Fruit fly (Drosophila melanogaster) whole organism, embryonic: ENCODE measurements around the gene CG6443.

Experiments used
- Abd-B ChIP-seq: fragments of 200-800 bp; sonication (Bioruptor generic); optimal IDR thresholded peaks from 2 replicates; lab custom pipeline; 2018; ENCODE audit warnings: missing biosample characterization, mild to moderate bottlenecking, missing genetic modification characterization, moderate library complexity
- Awh ChIP-seq: fragments of 200-800 bp; sonication (Bioruptor generic); IDR thresholded peaks from 2 replicates; pipeline ENCODE4, ENCODE4 v1.3.6; 2022; ENCODE audit warnings: missing biosample characterization, missing genetic modification characterization
- BEAF-32 ChIP-seq: fragments of 200-800 bp; sonication (Bioruptor generic); optimal IDR thresholded peaks from 3 replicates; lab custom pipeline; 2017; ENCODE audit warnings: missing biosample characterization, missing genetic modification characterization, mild to moderate bottlenecking, moderate library complexity, missing genetic modification reagents
- CG10431 ChIP-seq: fragments of 200-800 bp; sonication (Bioruptor generic); optimal IDR thresholded peaks from 3 replicates; lab custom pipeline; 2018; ENCODE audit warnings: missing biosample characterization, mild to moderate bottlenecking, missing genetic modification characterization
- CG11456 ChIP-seq: fragments of 200-800 bp; sonication (Bioruptor generic); IDR thresholded peaks from 3 replicates; pipeline ENCODE4 v1.3.6; 2022; ENCODE audit warnings: missing biosample characterization, missing genetic modification characterization
- CG11560 ChIP-seq: fragments of 200-800 bp; sonication (Bioruptor generic); IDR thresholded peaks from 3 replicates; pipeline ENCODE4 v1.3.6; 2022; ENCODE audit warnings: missing biosample characterization, missing genetic modification characterization
- CG12769 ChIP-seq: fragments of 200-800 bp; sonication (Bioruptor generic); optimal IDR thresholded peaks from 2 replicates; lab custom pipeline; 2019; ENCODE audit warnings: missing biosample characterization, mild to moderate bottlenecking, missing genetic modification characterization, moderate library complexity
- CG13424 ChIP-seq: fragments of 200-800 bp; sonication (Bioruptor generic); optimal IDR thresholded peaks from 2 replicates; lab custom pipeline; 2019; ENCODE audit warnings: missing biosample characterization, mild to moderate bottlenecking, missing genetic modification characterization, moderate library complexity
- CG14965 ChIP-seq: fragments of 200-800 bp; sonication (Bioruptor generic); optimal IDR thresholded peaks from 2 replicates; lab custom pipeline; 2016; ENCODE audit warnings: missing biosample characterization, missing genetic modification characterization, borderline replicate concordance
- CG1529 ChIP-seq: fragments of 200-800 bp; sonication (Bioruptor generic); optimal IDR thresholded peaks from 3 replicates; lab custom pipeline; 2018; ENCODE audit warnings: missing biosample characterization, missing genetic modification characterization
- CG15514 ChIP-seq: fragments of 200-800 bp; sonication (Bioruptor generic); optimal IDR thresholded peaks from 3 replicates; lab custom pipeline; 2017; ENCODE audit warnings: missing biosample characterization, missing genetic modification characterization, mild to moderate bottlenecking, moderate library complexity, missing genetic modification reagents
- CG1602 ChIP-seq: fragments of 200-800 bp; sonication (Bioruptor generic); optimal IDR thresholded peaks from 3 replicates; lab custom pipeline; 2016; ENCODE audit warnings: missing biosample characterization, missing genetic modification characterization
- CG1603 ChIP-seq: fragments of 200-800 bp; sonication (Bioruptor generic); optimal IDR thresholded peaks from 2 replicates; lab custom pipeline; 2019; ENCODE audit warnings: missing biosample characterization, mild to moderate bottlenecking, missing genetic modification characterization, moderate library complexity
- CG17328 ChIP-seq: fragments of 200-800 bp; sonication (Bioruptor generic); IDR thresholded peaks from 2 replicates; pipeline ENCODE4 v1.3.6; 2022; ENCODE audit warnings: missing biosample characterization, missing genetic modification characterization
- CG17568 ChIP-seq: fragments of 200-800 bp; sonication (Bioruptor generic); optimal IDR thresholded peaks from 2 replicates; lab custom pipeline; 2018; ENCODE audit warnings: missing biosample characterization, mild to moderate bottlenecking, missing genetic modification characterization, moderate library complexity
- CG18619 ChIP-seq: fragments of 200-800 bp; sonication (Bioruptor generic); optimal IDR thresholded peaks from 3 replicates; lab custom pipeline; 2017; ENCODE audit warnings: missing biosample characterization, mild to moderate bottlenecking, missing genetic modification characterization
- CG3065 ChIP-seq: fragments of 200-800 bp; sonication (Bioruptor generic); optimal IDR thresholded peaks from 2 replicates; lab custom pipeline; 2016; ENCODE audit warnings: missing biosample characterization, missing genetic modification characterization
- CG3163 ChIP-seq: fragments of 200-800 bp; sonication (Bioruptor generic); optimal IDR thresholded peaks from 3 replicates; lab custom pipeline; 2016; ENCODE audit warnings: missing biosample characterization, missing genetic modification characterization
- CG6175 ChIP-seq: fragments of 200-800 bp; sonication (Bioruptor generic); IDR thresholded peaks from 3 replicates; pipeline ENCODE4 v1.3.6; 2022; ENCODE audit warnings: missing biosample characterization, missing genetic modification characterization
- CG7839 ChIP-seq: fragments of 200-800 bp; sonication (Bioruptor generic); optimal IDR thresholded peaks from 3 replicates; lab custom pipeline; 2018; ENCODE audit warnings: missing biosample characterization, mild to moderate bottlenecking, missing genetic modification characterization, moderate library complexity
- CoRest ChIP-seq: fragments of 200-800 bp; sonication (Bioruptor generic); optimal IDR thresholded peaks from 3 replicates; lab custom pipeline; 2018; ENCODE audit warnings: missing biosample characterization, mild to moderate bottlenecking, missing genetic modification characterization, moderate library complexity
- CrebB ChIP-seq: fragments of 200-800 bp; sonication (Bioruptor generic); optimal IDR thresholded peaks from 3 replicates; lab custom pipeline; 2018; ENCODE audit warnings: missing biosample characterization, mild to moderate bottlenecking, missing genetic modification characterization
- Dll ChIP-seq: fragments of 200-800 bp; sonication (Bioruptor generic); IDR thresholded peaks from 4 replicates; pipeline ENCODE4 v1.3.6; 2022; ENCODE audit warnings: missing biosample characterization, missing genetic modification characterization; ENCODE audit not compliant: partially characterized antibody
- Gug ChIP-seq: fragments of 200-800 bp; sonication (Bioruptor generic); IDR thresholded peaks from 4 replicates; pipeline ENCODE4 v1.3.6; 2022; ENCODE audit warnings: missing biosample characterization, missing genetic modification characterization
- HLH3B ChIP-seq: fragments of 200-800 bp; sonication (Bioruptor generic); IDR thresholded peaks from 2 replicates; pipeline ENCODE4 v1.3.6; 2022; ENCODE audit warnings: missing biosample characterization, missing genetic modification characterization
- Hmx ChIP-seq: fragments of 200-800 bp; sonication (Bioruptor generic); optimal IDR thresholded peaks from 2 replicates; lab custom pipeline; 2016; ENCODE audit warnings: missing biosample characterization, missing genetic modification characterization
- Mes4 ChIP-seq: fragments of 200-800 bp; sonication (Bioruptor generic); optimal IDR thresholded peaks from 2 replicates; lab custom pipeline; 2016; ENCODE audit warnings: missing biosample characterization, missing genetic modification characterization
- PHDP ChIP-seq: fragments of 200-800 bp; sonication (Bioruptor generic); optimal IDR thresholded peaks from 3 replicates; lab custom pipeline; 2018; ENCODE audit warnings: missing biosample characterization, mild to moderate bottlenecking, missing genetic modification characterization, moderate library complexity
- Sry-β ChIP-seq: fragments of 200-800 bp; sonication (Bioruptor generic); optimal IDR thresholded peaks from 2 replicates; lab custom pipeline; 2018; ENCODE audit warnings: missing biosample characterization, mild to moderate bottlenecking, missing genetic modification characterization, moderate library complexity
- ab ChIP-seq: fragments of 200-800 bp; sonication (Bioruptor generic); optimal IDR thresholded peaks from 2 replicates; lab custom pipeline; 2016; ENCODE audit warnings: missing biosample characterization, missing genetic modification characterization
- ac ChIP-seq: fragments of 200-800 bp; sonication (Bioruptor generic); optimal IDR thresholded peaks from 3 replicates; lab custom pipeline; 2017; ENCODE audit warnings: missing biosample characterization, mild to moderate bottlenecking, missing genetic modification characterization
- ap ChIP-seq: fragments of 200-800 bp; sonication (Bioruptor generic); IDR thresholded peaks from 2 replicates; pipeline ENCODE4 v1.3.6; 2022; ENCODE audit warnings: missing biosample characterization, missing genetic modification characterization
- ato ChIP-seq: fragments of 200-800 bp; sonication (Bioruptor generic); IDR thresholded peaks from 2 replicates; pipeline ENCODE4 v1.3.6; 2022; ENCODE audit warnings: missing biosample characterization, missing genetic modification characterization; ENCODE audit not compliant: partially characterized antibody
- ci ChIP-seq: fragments of 200-800 bp; sonication (Bioruptor generic); IDR thresholded peaks from 3 replicates; pipeline ENCODE4 v1.3.6; 2022; ENCODE audit warnings: missing biosample characterization, missing genetic modification characterization
- crp ChIP-seq, 2 experiments: fragments of 200-800 bp; sonication (Bioruptor generic); optimal IDR thresholded peaks; 2 replicates in 1 of 2; 3 replicates in 1 of 2; lab custom pipeline; 2017; ENCODE audit warnings: missing biosample characterization in 2 of 2, missing genetic modification characterization in 2 of 2, mild to moderate bottlenecking in 1 of 2, moderate library complexity in 1 of 2
- dm ChIP-seq: fragments of 200-800 bp; sonication (Bioruptor generic); optimal IDR thresholded peaks from 3 replicates; lab custom pipeline; 2016; ENCODE audit warnings: missing biosample characterization, missing genetic modification characterization
- en ChIP-seq: fragments of 200-800 bp; sonication (Bioruptor generic); optimal IDR thresholded peaks from 2 replicates; lab custom pipeline; 2016; ENCODE audit warnings: missing biosample characterization, missing genetic modification characterization
- eve ChIP-seq, 2 experiments: fragments of >200 bp; optimal IDR thresholded peaks; 2 replicates each; lab custom pipeline; 2017; ENCODE audit warnings: missing biosample characterization in 2 of 2, missing genetic modification characterization in 2 of 2
- fru ChIP-seq: fragments of >200 bp; optimal IDR thresholded peaks from 2 replicates; lab custom pipeline; 2017
- grn ChIP-seq: fragments of 200-800 bp; sonication (Bioruptor generic); optimal IDR thresholded peaks from 3 replicates; lab custom pipeline; 2017; ENCODE audit warnings: missing biosample characterization, missing genetic modification characterization
- her ChIP-seq: fragments of 200-800 bp; sonication (Bioruptor generic); optimal IDR thresholded peaks from 2 replicates; lab custom pipeline; 2016; ENCODE audit warnings: missing biosample characterization, missing genetic modification characterization
- insv ChIP-seq, 2 experiments: fragments of 200-800 bp; sonication (Bioruptor generic); optimal IDR thresholded peaks; 3 replicates each; lab custom pipeline; 2016 to 2018; ENCODE audit warnings: missing biosample characterization in 2 of 2, missing genetic modification characterization in 2 of 2
- jigr1 ChIP-seq: fragments of 200-800 bp; sonication (Bioruptor generic); IDR thresholded peaks from 3 replicates; pipeline ENCODE4 v1.3.6; 2022; ENCODE audit warnings: missing biosample characterization, missing genetic modification characterization
- kni ChIP-seq: fragments of 200-800 bp; sonication (Bioruptor generic); optimal IDR thresholded peaks from 3 replicates; lab custom pipeline; 2017; ENCODE audit warnings: mild to moderate bottlenecking, missing biosample characterization, missing genetic modification reagents, missing genetic modification characterization
- onecut ChIP-seq: fragments of 200-800 bp; sonication (Bioruptor generic); IDR thresholded peaks from 2 replicates; pipeline ENCODE4 v1.3.6; 2022; ENCODE audit warnings: missing biosample characterization, missing genetic modification characterization
- org-1 ChIP-seq: fragments of 200-800 bp; sonication (Bioruptor generic); optimal IDR thresholded peaks from 2 replicates; lab custom pipeline; 2017; ENCODE audit warnings: missing biosample characterization, missing genetic modification characterization
- row ChIP-seq: fragments of 200-800 bp; sonication (Bioruptor generic); IDR thresholded peaks from 3 replicates; pipeline ENCODE4 v1.3.6; 2022; ENCODE audit warnings: missing biosample characterization, missing genetic modification characterization
- slbo ChIP-seq: fragments of 200-800 bp; sonication (Bioruptor generic); IDR thresholded peaks from 2 replicates; pipeline ENCODE4 v1.3.6; 2022; ENCODE audit warnings: missing biosample characterization, missing genetic modification characterization
- ssp ChIP-seq: fragments of 200-800 bp; sonication (Bioruptor generic); IDR thresholded peaks from 2 replicates; pipeline ENCODE4 v1.3.6; 2022; ENCODE audit warnings: missing biosample characterization, missing genetic modification characterization
- zfh1 ChIP-seq: fragments of 200-800 bp; sonication (Bioruptor generic); IDR thresholded peaks from 3 replicates; pipeline ENCODE4 v1.3.6; 2022; ENCODE audit warnings: missing biosample characterization, missing genetic modification characterization

CG6443 gene

DNA sequence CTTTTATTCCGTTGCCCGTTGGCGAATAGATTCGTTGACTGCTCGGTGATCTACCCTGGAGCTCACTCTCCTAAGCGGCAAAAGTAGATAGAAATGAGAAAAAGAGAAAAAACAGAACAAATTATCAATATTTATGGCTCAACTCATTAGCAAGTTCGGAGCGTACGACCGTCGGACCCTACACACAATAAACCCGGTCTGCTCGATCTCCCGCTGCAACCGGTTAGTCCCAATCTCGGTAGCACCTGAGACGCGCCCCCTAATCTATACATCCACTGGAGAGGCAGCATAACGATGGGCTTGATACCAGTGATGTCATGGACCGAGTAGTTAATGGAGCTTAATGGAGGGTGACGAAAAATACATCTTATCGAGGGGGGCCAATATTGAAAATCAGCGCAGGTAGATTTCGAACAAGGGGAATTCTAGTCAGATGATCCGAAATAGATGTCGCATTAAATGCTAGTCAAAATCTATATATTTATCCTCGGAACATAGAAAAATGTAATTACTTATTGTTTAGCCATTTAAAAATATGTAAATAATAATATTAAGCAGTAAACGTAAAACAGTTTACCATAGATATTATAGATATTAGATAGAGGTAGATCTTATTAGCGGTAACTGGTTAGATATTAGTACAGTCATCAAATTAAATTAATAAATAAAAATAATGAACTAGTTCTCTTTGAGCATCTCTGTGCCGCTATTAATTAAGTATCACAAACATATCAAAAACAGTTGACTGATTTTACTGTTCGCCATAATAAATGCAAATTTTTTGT is 41.6 kb upstream of the CG6443 start, which contains the start of gene CG7296:
Gene CG7296, minus strand, starts transcription at position 58 of the 785 bp plus-strand sequence.
- TF ChIP-seq ssp (GFP tag; lab: Robert Waterston, UW) (no peak), Abd-B (GFP tag; lab: Kevin White, UChicago) (no peak), CoRest (tag; lab: Kevin White, UChicago) (no peak), grn (GFP tag; lab: Kevin White, UChicago) (no peak), CG7839 (no peak), CG12769 (tag; lab: Kevin White, UChicago) (peak; percentile 71), Hmx (no peak), en (no peak), CG14965 (GFP tag; lab: Kevin White, UChicago) (no peak), ato (GFP tag; lab: Robert Waterston, UW) (no peak), CG17328 (no peak), dm (GFP tag; lab: Kevin White, UChicago) (no peak), slbo (no peak), ci (GFP tag; lab: Robert Waterston, UW) (no peak), CG18619 (GFP tag; lab: Kevin White, UChicago) (no peak), CG1602 (GFP tag; lab: Kevin White, UChicago) (no peak), CG13424 (tag; lab: Kevin White, UChicago) (no peak), Dll (no peak), CG3163 (GFP tag; lab: Kevin White, UChicago) (no peak), PHDP (no peak), zfh1 (GFP tag; lab: Robert Waterston, UW) (0 out of 3 replicates have a peak, but pooled peaks have one; percentile 2), org-1 (GFP tag; lab: Kevin White, UChicago) (no peak), her (GFP tag; lab: Kevin White, UChicago) (no peak), onecut (GFP tag; lab: Robert Waterston, UW) (no peak), Sry-β (GFP tag; lab: Kevin White, UChicago) (peak; percentile 43), ab (GFP tag; lab: Kevin White, UChicago) (no peak), jigr1 (GFP tag; lab: Robert Waterston, UW) (no peak), insv (GFP tag; optimal IDR thresholded peaks at IDR 0.05; lab: Kevin White, UChicago) (no peak), Mes4 (GFP tag; lab: Kevin White, UChicago) (no peak), Awh (peak; percentile 90), CG17568 (GFP tag; lab: Kevin White, UChicago) (no peak), row (GFP tag; lab: Robert Waterston, UW) (0 out of 3 replicates have a peak, but pooled peaks have one; percentile 19), ac (GFP tag; lab: Kevin White, UChicago) (no peak), BEAF-32 (GFP tag; lab: Kevin White, UChicago) (no peak), ap (GFP tag; lab: Robert Waterston, UW) (no peak), kni (GFP tag; lab: Kevin White, UChicago) (peak; percentile 33), Gug (GFP tag; lab: Robert Waterston, UW) (no peak), crp (GFP tag; optimal IDR thresholded peaks at IDR 0.05; lab: Kevin White, UChicago) (no peak), CG15514 (GFP tag; lab: Kevin White, UChicago) (peak; percentile 95), CG6175 (GFP tag; lab: Robert Waterston, UW) (no peak), eve (GFP tag; optimal IDR thresholded peaks at IDR 0.05; lab: Kevin White, UChicago) (no peak), HLH3B (GFP tag; lab: Robert Waterston, UW) (no peak), fru (lab: Kevin White, UChicago) (no peak), CG11560 (no peak), CrebB (tag; lab: Kevin White, UChicago) (no peak), CG1603 (tag; lab: Kevin White, UChicago) (no peak), CG11456 (GFP tag; lab: Robert Waterston, UW) (no peak), CG1529 (no peak), CG10431 (GFP tag; lab: Kevin White, UChicago) (no peak), CG3065 (GFP tag; lab: Kevin White, UChicago) (no peak)
